Fruit fly (Drosophila melanogaster): ENCODE data around the gene Grx1.

The Grx1 gene

DNA sequence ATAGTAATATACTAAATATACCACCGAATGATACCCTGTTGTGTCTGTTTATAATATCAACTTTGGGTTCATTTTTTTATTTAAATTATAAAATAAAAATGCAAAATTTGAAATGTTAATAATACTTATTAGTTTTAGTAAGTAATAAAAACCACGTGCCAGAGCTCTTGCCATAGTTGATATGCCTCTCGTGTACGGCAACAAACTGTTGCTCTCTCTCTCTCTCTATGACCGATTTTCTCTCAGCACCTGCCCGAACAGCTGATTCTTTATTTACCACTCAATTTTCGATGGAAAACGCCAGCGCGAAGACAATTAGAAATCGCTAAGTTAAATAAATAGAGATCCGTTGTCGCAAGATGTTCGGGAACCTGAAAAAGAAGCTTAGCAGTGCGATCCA lies 1.5 kb upstream of the Grx1 start, which contains the start of gene Dysb (continued):
- peak; percentile 79 for TF ChIP-seq CG12071 (GFP tag; optimal IDR thresholded peaks at IDR 0.05)
- TF ChIP-seq CG2199 (GFP tag; IDR thresholded peaks at IDR 0.05) = peak; percentile 63; the same call in 1 of the 3 replicates
- no peak for TF ChIP-seq CG4404 (GFP tag; IDR thresholded peaks at IDR 0.05)
- TF ChIP-seq ATbp (GFP tag; optimal IDR thresholded peaks at IDR 0.05) = peak; percentile 82
- TF ChIP-seq ase (GFP tag; IDR thresholded peaks at IDR 0.05) = peak; percentile 80; the same call in 2 of the 3 replicates
- TF ChIP-seq CG13287 (GFP tag; IDR thresholded peaks at IDR 0.05; ENCODE audit: partially characterized antibody) = peak; percentile 63
- peak; percentile 15 for TF ChIP-seq CG31388 (GFP tag; optimal IDR thresholded peaks at IDR 0.05)
- TF ChIP-seq wor (GFP tag; IDR thresholded peaks at IDR 0.05) = peak; percentile 43; the same call in 1 of the 2 replicates
- TF ChIP-seq exex (tag; optimal IDR thresholded peaks at IDR 0.05) = peak; percentile 57
- peak; percentile 85 for TF ChIP-seq CG3847 (GFP tag; IDR thresholded peaks at IDR 0.05)
- TF ChIP-seq pfk (GFP tag; optimal IDR thresholded peaks at IDR 0.05) = peak; percentile 38
- peak; percentile 43 for TF ChIP-seq CG13123 (GFP tag; optimal IDR thresholded peaks at IDR 0.05)
- peak; percentile 79 for TF ChIP-seq odd (GFP tag; optimal IDR thresholded peaks at IDR 0.05)
- peak; percentile 32 for TF ChIP-seq abd-A (tag; optimal IDR thresholded peaks at IDR 0.05)
- no peak for TF ChIP-seq Sry-δ (GFP tag; optimal IDR thresholded peaks at IDR 0.05)
- peak; percentile 76 for TF ChIP-seq CG2889 (GFP tag; IDR thresholded peaks at IDR 0.05)
- peak; percentile 89 for TF ChIP-seq H2.0 (GFP tag; IDR thresholded peaks at IDR 0.05)
- peak; percentile 82 for TF ChIP-seq sqz (GFP tag; optimal IDR thresholded peaks at IDR 0.05)
- no peak for TF ChIP-seq disco-r (GFP tag; optimal IDR thresholded peaks at IDR 0.05)
- peak; percentile 63; the same call in 1 of the 3 replicates for TF ChIP-seq CG11093 (GFP tag; IDR thresholded peaks at IDR 0.05)
- peak; percentile 89 for TF ChIP-seq stc (GFP tag; IDR thresholded peaks at IDR 0.05)
- TF ChIP-seq CG7556 (GFP tag; optimal IDR thresholded peaks at IDR 0.05) = peak; percentile 89
- TF ChIP-seq D19B (GFP tag; optimal IDR thresholded peaks at IDR 0.05) = peak; percentile 77
- TF ChIP-seq lab (GFP tag; optimal IDR thresholded peaks at IDR 0.05) = peak; percentile 95
- TF ChIP-seq Lhr (GFP tag; optimal IDR thresholded peaks at IDR 0.05) = peak; percentile 22
- peak; percentile 93 for TF ChIP-seq zfh1 (GFP tag; IDR thresholded peaks at IDR 0.05)
- peak; percentile 78 for TF ChIP-seq bowl (GFP tag; IDR thresholded peaks at IDR 0.05)
- peak; percentile 91 for TF ChIP-seq CG11696 (GFP tag; IDR thresholded peaks at IDR 0.05)
- TF ChIP-seq CG9817 (tag; optimal IDR thresholded peaks at IDR 0.05) = peak; percentile 79
- TF ChIP-seq Fer3 (tag; optimal IDR thresholded peaks at IDR 0.05) = peak; percentile 91
- TF ChIP-seq CTCF (GFP tag; optimal IDR thresholded peaks at IDR 0.05) = peak; percentile 22
- peak; percentile 92 for TF ChIP-seq CG12391 (tag; optimal IDR thresholded peaks at IDR 0.05)
- TF ChIP-seq cwo (GFP tag; optimal IDR thresholded peaks at IDR 0.05) = peak; percentile 85
- TF ChIP-seq CG11456 (GFP tag; IDR thresholded peaks at IDR 0.05) = no peak; the same call in 2 of the 3 replicates
- no peak for TF ChIP-seq CG4282 (GFP tag; optimal IDR thresholded peaks at IDR 0.05)
- peak; percentile 39 for TF ChIP-seq CG4617 (GFP tag; optimal IDR thresholded peaks at IDR 0.05; ENCODE audit: borderline replicate concordance)
- no peak for TF ChIP-seq CG7963 (GFP tag; IDR thresholded peaks at IDR 0.05; ENCODE audit: partially characterized antibody)
- peak; percentile 87 for TF ChIP-seq nom (GFP tag; optimal IDR thresholded peaks at IDR 0.05)
- TF ChIP-seq CG10321 (GFP tag; IDR thresholded peaks at IDR 0.05) = peak; percentile 66
- TF ChIP-seq CG16863 (GFP tag; optimal IDR thresholded peaks at IDR 0.05) = peak; percentile 16
- TF ChIP-seq twi (tag; optimal IDR thresholded peaks at IDR 0.05) = peak; percentile 57
- peak; percentile 48 for TF ChIP-seq vfl (GFP tag; optimal IDR thresholded peaks at IDR 0.05)
- TF ChIP-seq Eip74EF (GFP tag; optimal IDR thresholded peaks at IDR 0.05) = peak in 1 of 2 experiments; percentile 78
- peak; percentile 54 for TF ChIP-seq CG18764 (GFP tag; optimal IDR thresholded peaks at IDR 0.05)
- peak; percentile 88 for TF ChIP-seq CG8388 (GFP tag; optimal IDR thresholded peaks at IDR 0.05)
- peak; percentile 20 for TF ChIP-seq HLH54F (GFP tag; optimal IDR thresholded peaks at IDR 0.05)
- TF ChIP-seq Dbx (GFP tag; IDR thresholded peaks at IDR 0.05) = peak; percentile 92
- TF ChIP-seq Rx (GFP tag; IDR thresholded peaks at IDR 0.05) = peak; percentile 63
- no peak for TF ChIP-seq CG16813 (GFP tag; IDR thresholded peaks at IDR 0.05; ENCODE audit: partially characterized antibody)
- TF ChIP-seq CG8281 (tag; optimal IDR thresholded peaks at IDR 0.05) = peak; percentile 52
- TF ChIP-seq CG2712 (tag; optimal IDR thresholded peaks at IDR 0.05) = peak; percentile 94
